Fruit fly (Drosophila melanogaster) whole organism, embryonic: ENCODE data around the gene CG7985.

Experiments used
- Asciz ChIP-seq: fragments of 200-800 bp; sonication (Bioruptor generic); optimal IDR thresholded peaks from 2 replicates; lab custom pipeline; 2017; ENCODE audit warnings: missing biosample characterization, mild to moderate bottlenecking, missing genetic modification characterization, missing genetic modification reagents
- CG10959 ChIP-seq: fragments of 200-800 bp; sonication (Bioruptor generic); IDR thresholded peaks from 2 replicates; pipeline ENCODE4 v1.3.6; 2022; ENCODE audit warnings: missing biosample characterization, missing genetic modification characterization
- CG11695 ChIP-seq: fragments of 200-800 bp; sonication (Bioruptor generic); IDR thresholded peaks from 3 replicates; pipeline ENCODE4 v1.3.6; 2022; ENCODE audit warnings: missing biosample characterization, missing genetic modification characterization
- CG12219 ChIP-seq: fragments of 200-800 bp; sonication (Bioruptor generic); optimal IDR thresholded peaks from 3 replicates; lab custom pipeline; 2018; ENCODE audit warnings: missing biosample characterization, mild to moderate bottlenecking, missing genetic modification characterization
- CG1233 ChIP-seq: fragments of 200-800 bp; sonication (Bioruptor generic); optimal IDR thresholded peaks from 4 replicates; lab custom pipeline; 2018; ENCODE audit warnings: missing biosample characterization, mild to moderate bottlenecking, missing genetic modification characterization
- CG12391 ChIP-seq: fragments of 200-800 bp; sonication (Bioruptor generic); optimal IDR thresholded peaks from 3 replicates; lab custom pipeline; 2018; ENCODE audit warnings: missing biosample characterization, mild to moderate bottlenecking, missing genetic modification characterization, moderate library complexity
- CG13287 ChIP-seq: fragments of 200-800 bp; sonication (Bioruptor generic); IDR thresholded peaks from 2 replicates; pipeline ENCODE4 v1.3.6; 2022; ENCODE audit warnings: missing biosample characterization, missing genetic modification characterization; ENCODE audit not compliant: partially characterized antibody
- CG13624 ChIP-seq: fragments of 200-800 bp; sonication (Bioruptor generic); optimal IDR thresholded peaks from 2 replicates; lab custom pipeline; 2016; ENCODE audit warnings: missing biosample characterization, missing genetic modification characterization
- CG1647 ChIP-seq: fragments of 200-800 bp; sonication (Bioruptor generic); optimal IDR thresholded peaks from 3 replicates; lab custom pipeline; 2016; ENCODE audit warnings: missing biosample characterization, missing genetic modification characterization
- CG17829 ChIP-seq: fragments of 200-800 bp; optimal IDR thresholded peaks from 2 replicates; lab custom pipeline; 2019; ENCODE audit warnings: missing biosample characterization, mild to moderate bottlenecking, missing genetic modification characterization, moderate library complexity
- CG2116 ChIP-seq: fragments of 200-800 bp; sonication (Bioruptor generic); optimal IDR thresholded peaks from 3 replicates; lab custom pipeline; 2018; ENCODE audit warnings: missing biosample characterization, mild to moderate bottlenecking, missing genetic modification characterization
- CG30431 ChIP-seq: fragments of 200-800 bp; sonication (Bioruptor generic); optimal IDR thresholded peaks from 2 replicates; lab custom pipeline; 2017; ENCODE audit warnings: missing biosample characterization, missing genetic modification characterization
- CG3065 ChIP-seq: fragments of 200-800 bp; sonication (Bioruptor generic); optimal IDR thresholded peaks from 2 replicates; lab custom pipeline; 2016; ENCODE audit warnings: missing biosample characterization, missing genetic modification characterization
- CG31388 ChIP-seq: fragments of 200-800 bp; sonication (Bioruptor generic); optimal IDR thresholded peaks from 2 replicates; lab custom pipeline; 2016; ENCODE audit warnings: missing biosample characterization, missing genetic modification characterization
- CG3407 ChIP-seq: fragments of 200-800 bp; sonication (Bioruptor generic); optimal IDR thresholded peaks from 2 replicates; lab custom pipeline; 2018; ENCODE audit warnings: missing biosample characterization, mild to moderate bottlenecking, missing genetic modification characterization
- CG3726 ChIP-seq: fragments of 200-800 bp; sonication (Bioruptor generic); IDR thresholded peaks from 3 replicates; pipeline ENCODE4, ENCODE4 v1.3.6; 2022; ENCODE audit warnings: missing biosample characterization, missing genetic modification characterization
- CG3838 ChIP-seq: fragments of 200-800 bp; sonication (Bioruptor generic); optimal IDR thresholded peaks from 3 replicates; lab custom pipeline; 2016; ENCODE audit warnings: missing biosample characterization, missing genetic modification characterization
- CG3847 ChIP-seq: fragments of 200-800 bp; sonication (Bioruptor generic); IDR thresholded peaks from 2 replicates; pipeline ENCODE4 v1.3.6; 2022; ENCODE audit warnings: missing biosample characterization, missing genetic modification characterization
- CG3995 ChIP-seq: fragments of 200-800 bp; sonication (Bioruptor generic); optimal IDR thresholded peaks from 3 replicates; lab custom pipeline; 2016; ENCODE audit warnings: missing biosample characterization, missing genetic modification characterization
- CG8478 ChIP-seq: fragments of >200 bp; optimal IDR thresholded peaks from 2 replicates; lab custom pipeline; 2018
- CTCF ChIP-seq: fragments of 200-800 bp; sonication (Bioruptor generic); optimal IDR thresholded peaks from 2 replicates; lab custom pipeline; 2017; ENCODE audit warnings: missing biosample characterization, mild to moderate bottlenecking, missing genetic modification characterization, moderate library complexity
- Dek ChIP-seq: fragments of 200-800 bp; sonication (Bioruptor generic); optimal IDR thresholded peaks from 3 replicates; lab custom pipeline; 2019; ENCODE audit warnings: missing biosample characterization, mild to moderate bottlenecking, missing genetic modification characterization, moderate library complexity
- MTF-1 ChIP-seq: fragments of 200-800 bp; sonication (Bioruptor generic); optimal IDR thresholded peaks from 2 replicates; lab custom pipeline; 2018; ENCODE audit warnings: missing biosample characterization, mild to moderate bottlenecking, missing genetic modification characterization, borderline replicate concordance
- Myb ChIP-seq: fragments of 200-800 bp; sonication (Bioruptor generic); optimal IDR thresholded peaks from 2 replicates; lab custom pipeline; 2016; ENCODE audit warnings: missing biosample characterization, missing genetic modification characterization
- NC2α ChIP-seq: fragments of 200-800 bp; sonication (Bioruptor generic); optimal IDR thresholded peaks from 2 replicates; lab custom pipeline; 2016; ENCODE audit warnings: missing biosample characterization, missing genetic modification characterization
- Neu2 ChIP-seq: fragments of 200-800 bp; sonication (Bioruptor generic); optimal IDR thresholded peaks from 3 replicates; lab custom pipeline; 2016; ENCODE audit warnings: missing biosample characterization, missing genetic modification characterization, borderline replicate concordance
- Rfx ChIP-seq: fragments of 200-800 bp; sonication (Bioruptor generic); IDR thresholded peaks from 2 replicates; pipeline ENCODE4 v1.3.6; 2022; ENCODE audit warnings: missing biosample characterization, missing genetic modification characterization
- Sox102F ChIP-seq: fragments of 200-800 bp; sonication (Bioruptor generic); optimal IDR thresholded peaks from 2 replicates; lab custom pipeline; 2018; ENCODE audit warnings: missing biosample characterization, mild to moderate bottlenecking, missing genetic modification characterization, moderate library complexity
- ara ChIP-seq: fragments of 200-800 bp; sonication (Bioruptor generic); IDR thresholded peaks from 2 replicates; pipeline ENCODE4 v1.3.6; 2022; ENCODE audit warnings: missing biosample characterization, missing genetic modification characterization
- ato ChIP-seq: fragments of 200-800 bp; sonication (Bioruptor generic); IDR thresholded peaks from 2 replicates; pipeline ENCODE4 v1.3.6; 2022; ENCODE audit warnings: missing biosample characterization, missing genetic modification characterization; ENCODE audit not compliant: partially characterized antibody
- ci ChIP-seq: fragments of 200-800 bp; sonication (Bioruptor generic); IDR thresholded peaks from 3 replicates; pipeline ENCODE4 v1.3.6; 2022; ENCODE audit warnings: missing biosample characterization, missing genetic modification characterization
- corto ChIP-seq: fragments of 200-800 bp; sonication (Bioruptor generic); optimal IDR thresholded peaks from 2 replicates; lab custom pipeline; 2016; ENCODE audit warnings: missing biosample characterization, mild to moderate bottlenecking, missing genetic modification characterization, moderate library complexity
- crp ChIP-seq, 2 experiments: fragments of 200-800 bp; sonication (Bioruptor generic); optimal IDR thresholded peaks; 2 replicates in 1 of 2; 3 replicates in 1 of 2; lab custom pipeline; 2017; ENCODE audit warnings: missing biosample characterization in 2 of 2, missing genetic modification characterization in 2 of 2, mild to moderate bottlenecking in 1 of 2, moderate library complexity in 1 of 2
- dimm ChIP-seq: fragments of 200-800 bp; sonication (Bioruptor generic); IDR thresholded peaks from 2 replicates; pipeline ENCODE4 v1.3.6; 2022; ENCODE audit warnings: missing biosample characterization, missing genetic modification characterization
- dmrt99B ChIP-seq: fragments of 200-800 bp; sonication (Bioruptor generic); optimal IDR thresholded peaks from 2 replicates; lab custom pipeline; 2018; ENCODE audit warnings: missing biosample characterization, mild to moderate bottlenecking, missing genetic modification characterization, moderate library complexity
- en ChIP-seq: fragments of 200-800 bp; sonication (Bioruptor generic); optimal IDR thresholded peaks from 2 replicates; lab custom pipeline; 2016; ENCODE audit warnings: missing biosample characterization, missing genetic modification characterization
- eyg ChIP-seq: fragments of 200-800 bp; sonication (Bioruptor generic); optimal IDR thresholded peaks from 3 replicates; lab custom pipeline; 2016; ENCODE audit warnings: missing biosample characterization, missing genetic modification characterization
- fu2 ChIP-seq: fragments of 200-800 bp; sonication (Bioruptor generic); optimal IDR thresholded peaks from 2 replicates; lab custom pipeline; 2016; ENCODE audit warnings: missing biosample characterization, missing genetic modification characterization
- gt ChIP-seq: fragments of 200-800 bp; sonication (Bioruptor generic); IDR thresholded peaks from 2 replicates; pipeline ENCODE4 v1.3.6; 2022; ENCODE audit warnings: missing biosample characterization, missing genetic modification characterization
- hth ChIP-seq: fragments of >200 bp; optimal IDR thresholded peaks from 2 replicates; lab custom pipeline; 2017; ENCODE audit warnings: inconsistent platforms
- knrl ChIP-seq: fragments of 200-800 bp; sonication (Bioruptor generic); IDR thresholded peaks from 3 replicates; pipeline ENCODE4 v1.3.6; 2022; ENCODE audit warnings: missing biosample characterization, missing genetic modification characterization; ENCODE audit not compliant: partially characterized antibody
- lov ChIP-seq, 2 experiments: fragments of 200-800 bp in 1 of 2; fragments of >200 bp in 1 of 2; sonication (Bioruptor generic) in 1 of 2; IDR thresholded peaks in 1 of 2; optimal IDR thresholded peaks in 1 of 2; 2 replicates in 1 of 2; 3 replicates in 1 of 2; pipeline versions ENCODE4 v1.3.6 to Lab custom; 2017 to 2022; ENCODE audit warnings: missing biosample characterization in 1 of 2, missing genetic modification characterization in 1 of 2
- mam ChIP-seq: fragments of 200-800 bp; sonication (Bioruptor generic); optimal IDR thresholded peaks from 3 replicates; lab custom pipeline; 2016; ENCODE audit warnings: missing biosample characterization, missing genetic modification characterization
- prd ChIP-seq, 3 experiments: fragments of >200 bp in 2 of 3; fragments of 200-800 bp in 1 of 3; sonication (Bioruptor generic) in 1 of 3; optimal IDR thresholded peaks in 2 of 3; IDR thresholded peaks in 1 of 3; 2 replicates in 2 of 3; 3 replicates in 1 of 3; pipeline versions ENCODE4 v1.3.6 to Lab custom; 2017 to 2022; ENCODE audit warnings: missing biosample characterization in 1 of 3, missing genetic modification characterization in 1 of 3
- pzg ChIP-seq: fragments of 200-800 bp; sonication (Bioruptor generic); optimal IDR thresholded peaks from 3 replicates; lab custom pipeline; 2018; ENCODE audit warnings: missing biosample characterization, mild to moderate bottlenecking, missing genetic modification characterization, moderate library complexity
- shn ChIP-seq: fragments of 200-800 bp; sonication (Bioruptor generic); optimal IDR thresholded peaks from 3 replicates; lab custom pipeline; 2016; ENCODE audit warnings: missing biosample characterization, missing genetic modification characterization
- stc ChIP-seq: fragments of 200-800 bp; sonication (Bioruptor generic); IDR thresholded peaks from 2 replicates; pipeline ENCODE4 v1.3.6; 2022; ENCODE audit warnings: missing biosample characterization, missing genetic modification characterization
- usp ChIP-seq: fragments of >200 bp; optimal IDR thresholded peaks from 2 replicates; lab custom pipeline; 2017; ENCODE audit warnings: missing biosample characterization, missing genetic modification characterization
- vnd ChIP-seq: fragments of 200-800 bp; sonication (Bioruptor generic); IDR thresholded peaks from 3 replicates; pipeline ENCODE4 v1.3.6; 2022; ENCODE audit warnings: missing biosample characterization, missing genetic modification characterization; ENCODE audit not compliant: partially characterized antibody
- zf30C ChIP-seq: fragments of 200-800 bp; sonication (Bioruptor generic); optimal IDR thresholded peaks from 3 replicates; lab custom pipeline; 2018; ENCODE audit warnings: missing biosample characterization, mild to moderate bottlenecking, missing genetic modification characterization

Gene CG7985

DNA sequence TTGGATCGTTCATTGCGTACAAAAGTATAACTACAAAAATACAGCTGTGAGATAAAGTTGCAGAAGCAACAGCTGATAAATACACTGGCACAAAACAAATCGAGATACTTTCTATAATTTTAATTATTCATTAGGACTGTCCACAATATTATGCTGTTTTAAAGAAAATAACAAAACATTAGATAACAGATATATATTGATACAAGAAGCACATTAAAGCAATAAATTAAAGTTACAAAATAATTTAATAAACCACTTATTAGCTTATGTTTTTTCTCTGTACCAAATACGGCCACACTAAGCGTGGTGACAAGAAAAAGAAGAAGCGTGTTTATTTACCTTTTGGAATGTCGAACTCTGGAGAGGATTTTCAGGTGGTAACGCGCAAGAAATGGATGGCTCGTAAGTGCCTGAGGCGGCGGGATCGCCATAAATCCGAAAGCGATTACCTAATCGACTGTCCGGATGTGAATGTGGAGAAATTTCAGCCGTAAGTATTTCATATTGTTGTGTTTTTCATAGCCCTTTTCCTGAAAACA lies 20.6 kb downstream of the CG7985 start, which contains the start of the genes CG7988 and CG7183 (continued):
- TF ChIP-seq CG3847 (GFP tag; lab: Robert Waterston, UW): peak; percentile 98
- TF ChIP-seq Sox102F (GFP tag; lab: Kevin White, UChicago): peak; percentile 99
- TF ChIP-seq lov (optimal IDR thresholded peaks at IDR 0.05; lab: Kevin White, UChicago): no peak
- TF ChIP-seq lov (GFP tag; IDR thresholded peaks at IDR 0.05; lab: Robert Waterston, UW): peak; percentile 95
- TF ChIP-seq usp (GFP tag; lab: Kevin White, UChicago): no peak
- TF ChIP-seq CG3726 (GFP tag; lab: Robert Waterston, UW): peak; percentile 98
- peak; percentile 91 for TF ChIP-seq CG30431
- TF ChIP-seq NC2α (GFP tag; lab: Kevin White, UChicago): peak; percentile 80
- TF ChIP-seq ato (GFP tag; lab: Robert Waterston, UW): no peak
- TF ChIP-seq dmrt99B (tag; lab: Kevin White, UChicago): peak; percentile 98
- peak; percentile 81 for TF ChIP-seq Myb
- no peak for TF ChIP-seq hth
- TF ChIP-seq shn (GFP tag; lab: Kevin White, UChicago): peak; percentile 90
- peak; percentile 96 for TF ChIP-seq CG3407 (GFP tag; lab: Kevin White, UChicago)
- TF ChIP-seq CG12391 (tag; lab: Kevin White, UChicago): peak; percentile 100
- peak; percentile 98 for TF ChIP-seq crp (GFP tag; optimal IDR thresholded peaks at IDR 0.05; lab: Kevin White, UChicago)
- TF ChIP-seq CG1233 (GFP tag; lab: Kevin White, UChicago): peak; percentile 96
- TF ChIP-seq gt: peak; percentile 94
- no peak for TF ChIP-seq prd (optimal IDR thresholded peaks at IDR 0.05; lab: Kevin White, UChicago)
- peak; percentile 99 for TF ChIP-seq prd (GFP tag; IDR thresholded peaks at IDR 0.05; lab: Robert Waterston, UW)
- peak; percentile 97 for TF ChIP-seq CG10959 (GFP tag; lab: Robert Waterston, UW)
- peak; percentile 92 for TF ChIP-seq fu2 (GFP tag; lab: Kevin White, UChicago)
- TF ChIP-seq en (GFP tag; lab: Kevin White, UChicago): peak; percentile 85
- no peak for TF ChIP-seq corto (GFP tag; lab: Kevin White, UChicago)
- peak; percentile 98 for TF ChIP-seq Rfx (GFP tag; lab: Robert Waterston, UW)
- TF ChIP-seq ci: peak; percentile 97
- TF ChIP-seq CG11695 (GFP tag; lab: Robert Waterston, UW): peak; percentile 99
- TF ChIP-seq ara (GFP tag; lab: Robert Waterston, UW): peak; percentile 98
- TF ChIP-seq MTF-1 (GFP tag; lab: Kevin White, UChicago): peak; percentile 84
- peak; percentile 96 for TF ChIP-seq mam (GFP tag; lab: Kevin White, UChicago)
- TF ChIP-seq Asciz: peak; percentile 94
- TF ChIP-seq CTCF (GFP tag; lab: Kevin White, UChicago): peak; percentile 60
- TF ChIP-seq knrl: no peak; the same call in 2 of the 3 replicates
- TF ChIP-seq stc (GFP tag; lab: Robert Waterston, UW): peak; percentile 98
- peak; percentile 96 for TF ChIP-seq dimm (GFP tag; lab: Robert Waterston, UW)
- TF ChIP-seq CG13624 (GFP tag; lab: Kevin White, UChicago): peak; percentile 95
- peak; percentile 66 for TF ChIP-seq Neu2 (GFP tag; lab: Kevin White, UChicago)
- no peak for TF ChIP-seq vnd
- TF ChIP-seq CG17829: peak; percentile 99
- peak; percentile 94 for TF ChIP-seq CG3065 (GFP tag; lab: Kevin White, UChicago)
- TF ChIP-seq Dek (tag; lab: Kevin White, UChicago): peak; percentile 98
- TF ChIP-seq CG3995: peak; percentile 71
- TF ChIP-seq CG31388: peak; percentile 92
- TF ChIP-seq CG8478 (lab: Kevin White, UChicago): no peak
- peak; percentile 85 for TF ChIP-seq CG1647 (GFP tag; lab: Kevin White, UChicago)
- TF ChIP-seq CG3838 (GFP tag; lab: Kevin White, UChicago): peak; percentile 94
- peak; percentile 90 for TF ChIP-seq CG2116 (GFP tag; lab: Kevin White, UChicago)
- peak; percentile 48; the same call in 1 of the 2 replicates for TF ChIP-seq CG13287 (GFP tag; lab: Robert Waterston, UW)
- TF ChIP-seq pzg (GFP tag; lab: Kevin White, UChicago): peak; percentile 41
- peak; percentile 99 for TF ChIP-seq zf30C (GFP tag; lab: Kevin White, UChicago)
- TF ChIP-seq eyg (GFP tag; lab: Kevin White, UChicago): peak; percentile 89
- peak; percentile 90 for TF ChIP-seq CG12219
